Fruit fly (Drosophila melanogaster) whole organism, prepupa: ENCODE results near the gene CG5828.
A peak's percentile ranks its signal among the peaks of the same experiment; 100 is the strongest.

Experiments used
- Blimp-1 ChIP-seq: fragments of 200-800 bp; sonication (Bioruptor generic); optimal IDR thresholded peaks from 3 replicates; lab custom pipeline; 2017; ENCODE audit warnings: missing biosample characterization, missing genetic modification characterization, mild to moderate bottlenecking, moderate library complexity, missing genetic modification reagents
- CG10669 ChIP-seq: fragments of 200-800 bp; sonication (Bioruptor generic); optimal IDR thresholded peaks from 3 replicates; lab custom pipeline; 2018; ENCODE audit warnings: missing biosample characterization, mild to moderate bottlenecking, missing genetic modification characterization, moderate library complexity
- CG11762 ChIP-seq: fragments of 200-800 bp; sonication (Bioruptor generic); optimal IDR thresholded peaks from 3 replicates; lab custom pipeline; 2016; ENCODE audit warnings: missing biosample characterization, missing genetic modification characterization; ENCODE audit not compliant: insufficient read depth
- CG15336 ChIP-seq: fragments of 200-800 bp; sonication (Bioruptor generic); IDR thresholded peaks from 2 replicates; pipeline ENCODE4 v1.3.6; 2022; ENCODE audit warnings: missing biosample characterization, missing genetic modification characterization
- CG31627 ChIP-seq: fragments of 200-800 bp; sonication (Bioruptor generic); optimal IDR thresholded peaks from 3 replicates; lab custom pipeline; 2016; ENCODE audit warnings: missing biosample characterization, missing genetic modification characterization
- CG32006 ChIP-seq: fragments of 200-800 bp; sonication (Bioruptor generic); optimal IDR thresholded peaks from 3 replicates; lab custom pipeline; 2017; ENCODE audit warnings: missing biosample characterization, mild to moderate bottlenecking, missing genetic modification characterization
- CG34406 ChIP-seq: fragments of 200-800 bp; sonication (Bioruptor generic); optimal IDR thresholded peaks from 3 replicates; lab custom pipeline; 2016; ENCODE audit warnings: missing biosample characterization, missing genetic modification characterization
- CG3919 ChIP-seq: fragments of 200-800 bp; sonication (Bioruptor generic); optimal IDR thresholded peaks from 3 replicates; lab custom pipeline; 2016; ENCODE audit warnings: missing biosample characterization, missing genetic modification characterization
- CG4318 ChIP-seq: fragments of 200-800 bp; sonication (Bioruptor generic); optimal IDR thresholded peaks from 3 replicates; lab custom pipeline; 2017; ENCODE audit warnings: missing biosample characterization, mild to moderate bottlenecking, missing genetic modification characterization
- CG6276 ChIP-seq: fragments of 200-800 bp; sonication (Bioruptor generic); optimal IDR thresholded peaks from 2 replicates; lab custom pipeline; 2017; ENCODE audit warnings: missing biosample characterization, mild to moderate bottlenecking, missing genetic modification characterization
- CG6792 ChIP-seq: fragments of 200-800 bp; sonication (Bioruptor generic); optimal IDR thresholded peaks from 3 replicates; lab custom pipeline; 2016; ENCODE audit warnings: missing biosample characterization, missing genetic modification characterization
- CG6808 ChIP-seq: fragments of 200-800 bp; sonication (Bioruptor generic); optimal IDR thresholded peaks from 3 replicates; lab custom pipeline; 2017; ENCODE audit warnings: missing biosample characterization, missing genetic modification characterization, mild to moderate bottlenecking, moderate library complexity, missing genetic modification reagents
- CG6854 ChIP-seq: fragments of 200-800 bp; sonication (Bioruptor generic); optimal IDR thresholded peaks from 2 replicates; lab custom pipeline; 2017; ENCODE audit warnings: missing biosample characterization, mild to moderate bottlenecking, missing genetic modification characterization
- CG8119 ChIP-seq: fragments of 200-800 bp; sonication (Bioruptor generic); IDR thresholded peaks from 3 replicates; pipeline ENCODE4 v1.3.6; 2022; ENCODE audit warnings: missing biosample characterization, missing genetic modification characterization
- CG8319 ChIP-seq: fragments of 200-800 bp; sonication (Bioruptor generic); optimal IDR thresholded peaks from 3 replicates; lab custom pipeline; 2016; ENCODE audit warnings: missing biosample characterization, missing genetic modification characterization
- CG8632 ChIP-seq: fragments of 200-800 bp; sonication (Bioruptor generic); optimal IDR thresholded peaks from 3 replicates; lab custom pipeline; 2016; ENCODE audit warnings: missing biosample characterization, missing genetic modification characterization
- CG9139 ChIP-seq: fragments of 200-800 bp; sonication (Bioruptor generic); optimal IDR thresholded peaks from 3 replicates; lab custom pipeline; 2017; ENCODE audit warnings: missing biosample characterization, mild to moderate bottlenecking, missing genetic modification characterization
- Eip75B ChIP-seq: fragments of 200-800 bp; sonication (Bioruptor generic); optimal IDR thresholded peaks from 3 replicates; lab custom pipeline; 2016; ENCODE audit warnings: missing biosample characterization, missing genetic modification characterization
- Eip78C ChIP-seq: fragments of 200-800 bp; sonication (Bioruptor generic); peaks from one replicate; lab custom pipeline; 2016; ENCODE audit warnings: missing biosample characterization, missing genetic modification characterization
- Eip93F ChIP-seq: fragments of 200-800 bp; sonication (Bioruptor generic); optimal IDR thresholded peaks from 2 replicates; lab custom pipeline; 2016; ENCODE audit warnings: missing biosample characterization, mild to moderate bottlenecking, missing genetic modification characterization
- Ets21C ChIP-seq: fragments of 200-800 bp; sonication (Bioruptor generic); optimal IDR thresholded peaks from 3 replicates; lab custom pipeline; 2016; ENCODE audit warnings: missing biosample characterization, missing genetic modification characterization
- Ets96B ChIP-seq: fragments of 200-800 bp; optimal IDR thresholded peaks from 2 replicates; lab custom pipeline; 2019; ENCODE audit warnings: missing biosample characterization, mild to moderate bottlenecking, missing genetic modification characterization, moderate library complexity
- Gug ChIP-seq: fragments of 200-800 bp; sonication (Bioruptor generic); IDR thresholded peaks from 2 replicates; pipeline ENCODE4 v1.3.6; 2022; ENCODE audit warnings: missing biosample characterization, missing genetic modification characterization
- Hr38 ChIP-seq: sonication (Bioruptor generic); optimal IDR thresholded peaks from 2 replicates; lab custom pipeline; 2016; ENCODE audit warnings: missing biosample characterization, missing genetic modification characterization
- Hr39 ChIP-seq: fragments of 200-800 bp; sonication (Bioruptor generic); optimal IDR thresholded peaks from 2 replicates; lab custom pipeline; 2016; ENCODE audit warnings: missing biosample characterization, missing genetic modification characterization
- Hr4 ChIP-seq: fragments of 200-800 bp; sonication (Bioruptor generic); optimal IDR thresholded peaks from 3 replicates; lab custom pipeline; 2016; ENCODE audit warnings: missing biosample characterization, missing genetic modification characterization
- Lpt ChIP-seq: fragments of 200-800 bp; sonication (Bioruptor generic); optimal IDR thresholded peaks from 3 replicates; lab custom pipeline; 2016; ENCODE audit warnings: missing biosample characterization, missing genetic modification characterization
- Met ChIP-seq: fragments of 200-800 bp; sonication (Bioruptor generic); optimal IDR thresholded peaks from 3 replicates; lab custom pipeline; 2016; ENCODE audit warnings: missing biosample characterization, missing genetic modification characterization
- OdsH ChIP-seq: fragments of 200-800 bp; sonication (Bioruptor generic); optimal IDR thresholded peaks from 3 replicates; lab custom pipeline; 2016; ENCODE audit warnings: missing biosample characterization, missing genetic modification characterization
- Smox ChIP-seq: fragments of 200-800 bp; sonication (Bioruptor generic); optimal IDR thresholded peaks from 3 replicates; lab custom pipeline; 2016; ENCODE audit warnings: missing biosample characterization, missing genetic modification characterization
- Sox102F ChIP-seq: fragments of 200-800 bp; sonication (Bioruptor generic); optimal IDR thresholded peaks from 2 replicates; lab custom pipeline; 2016; ENCODE audit warnings: missing biosample characterization, mild to moderate bottlenecking, missing genetic modification characterization
- Sox15 ChIP-seq: fragments of 200-800 bp; sonication (Bioruptor generic); optimal IDR thresholded peaks from 3 replicates; lab custom pipeline; 2016; ENCODE audit warnings: missing biosample characterization, missing genetic modification characterization
- achi ChIP-seq: fragments of 200-800 bp; sonication (Bioruptor generic); optimal IDR thresholded peaks from 3 replicates; lab custom pipeline; 2016; ENCODE audit warnings: missing biosample characterization, missing genetic modification characterization
- cyc ChIP-seq: fragments of 200-800 bp; sonication (Bioruptor generic); optimal IDR thresholded peaks from 3 replicates; lab custom pipeline; 2016; ENCODE audit warnings: missing biosample characterization, missing genetic modification characterization
- dac ChIP-seq: fragments of 200-800 bp; sonication (Bioruptor generic); optimal IDR thresholded peaks from 2 replicates; lab custom pipeline; 2017; ENCODE audit warnings: missing biosample characterization, mild to moderate bottlenecking, missing genetic modification characterization
- dsx ChIP-seq: fragments of 200-800 bp; optimal IDR thresholded peaks from 3 replicates; lab custom pipeline; 2019; ENCODE audit warnings: missing biosample characterization, mild to moderate bottlenecking, missing genetic modification characterization, moderate library complexity; ENCODE audit not compliant: poor library complexity, severe bottlenecking
- eg ChIP-seq: fragments of 200-800 bp; sonication (Bioruptor generic); IDR thresholded peaks from 3 replicates; pipeline ENCODE4 v1.3.6; 2022; ENCODE audit warnings: missing biosample characterization, missing genetic modification characterization
- esn ChIP-seq: fragments of 200-800 bp; sonication (Bioruptor generic); optimal IDR thresholded peaks from 2 replicates; lab custom pipeline; 2016; ENCODE audit warnings: missing biosample characterization, mild to moderate bottlenecking, missing genetic modification characterization, moderate library complexity
- fd85E ChIP-seq: fragments of 200-800 bp; sonication (Bioruptor generic); optimal IDR thresholded peaks from 3 replicates; lab custom pipeline; 2016; ENCODE audit warnings: missing biosample characterization, missing genetic modification characterization
- fkh ChIP-seq: fragments of 200-800 bp; sonication (Bioruptor generic); optimal IDR thresholded peaks from 3 replicates; lab custom pipeline; 2017; ENCODE audit warnings: missing biosample characterization, mild to moderate bottlenecking, missing genetic modification characterization, moderate library complexity
- lz ChIP-seq: fragments of 200-800 bp; sonication (Bioruptor generic); optimal IDR thresholded peaks from 3 replicates; lab custom pipeline; 2016; ENCODE audit warnings: missing biosample characterization, missing genetic modification characterization
- net ChIP-seq: fragments of 200-800 bp; sonication (Bioruptor generic); optimal IDR thresholded peaks from 3 replicates; lab custom pipeline; 2016; ENCODE audit warnings: missing biosample characterization, missing genetic modification characterization
- pdm3 ChIP-seq: fragments of 200-800 bp; sonication (Bioruptor generic); optimal IDR thresholded peaks from 3 replicates; lab custom pipeline; 2016; ENCODE audit warnings: missing biosample characterization, missing genetic modification characterization
- salr ChIP-seq, 2 experiments: fragments of 200-800 bp; sonication (Bioruptor generic); optimal IDR thresholded peaks; 3 replicates each; lab custom pipeline; 2016 to 2018; ENCODE audit warnings: missing biosample characterization in 2 of 2, missing genetic modification characterization in 2 of 2, mild to moderate bottlenecking in 1 of 2
- spab ChIP-seq: fragments of 200-800 bp; sonication (Bioruptor generic); optimal IDR thresholded peaks from 2 replicates; lab custom pipeline; 2017; ENCODE audit warnings: missing biosample characterization, mild to moderate bottlenecking, missing genetic modification characterization, missing genetic modification reagents
- ss ChIP-seq, 2 experiments: fragments of 200-800 bp; sonication (Bioruptor generic); optimal IDR thresholded peaks; 2 replicates in 1 of 2; 3 replicates in 1 of 2; lab custom pipeline; 2017 to 2018; ENCODE audit warnings: mild to moderate bottlenecking in 2 of 2, missing biosample characterization in 2 of 2, missing genetic modification characterization in 2 of 2, moderate library complexity in 1 of 2
- svp ChIP-seq: fragments of 200-800 bp; sonication (Bioruptor generic); peaks from one replicate; lab custom pipeline; 2016; ENCODE audit warnings: missing biosample characterization, missing genetic modification characterization
- topi ChIP-seq: fragments of 200-800 bp; sonication (Bioruptor generic); optimal IDR thresholded peaks from 3 replicates; lab custom pipeline; 2016; ENCODE audit warnings: missing biosample characterization, missing genetic modification characterization

The CG5828 gene

DNA sequence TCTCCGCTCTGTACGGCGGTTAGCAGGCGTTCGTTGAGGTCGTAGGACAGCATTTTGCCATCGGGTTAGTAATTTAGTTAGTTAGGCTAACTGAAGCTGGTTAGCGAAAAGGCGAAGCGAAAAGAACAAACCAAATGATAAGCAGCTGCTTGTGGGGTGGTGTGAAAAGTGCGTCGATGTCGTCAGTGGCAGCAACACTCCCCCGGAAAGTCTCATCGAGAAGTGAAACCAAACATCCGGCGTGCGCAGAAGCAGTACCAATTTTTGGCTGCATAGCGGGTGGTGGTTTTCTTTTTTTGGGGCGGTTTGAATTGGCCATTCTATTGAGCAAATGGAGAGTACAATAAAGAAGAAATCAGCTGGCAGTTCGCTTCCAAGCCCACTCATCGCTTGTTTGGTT lies 43.0 kb upstream of the CG5828 start, which contains the start of gene CG9121:
TSS of gene CG9121 (minus strand) at position 238 of the 400 bp plus-strand sequence.
- TF ChIP-seq Eip78C (GFP tag; lab: Kevin White, UChicago) (peak; percentile 8), dsx (GFP tag; lab: Kevin White, UChicago) (no peak), CG8632 (GFP tag; lab: Kevin White, UChicago) (no peak), CG34406 (GFP tag; lab: Kevin White, UChicago) (no peak), CG6792 (GFP tag; lab: Kevin White, UChicago) (no peak), CG8119 (GFP tag; lab: Robert Waterston, UW) (no peak), net (no peak)
- TF ChIP-seq, all 60 proteins: peak for 1

DNA sequence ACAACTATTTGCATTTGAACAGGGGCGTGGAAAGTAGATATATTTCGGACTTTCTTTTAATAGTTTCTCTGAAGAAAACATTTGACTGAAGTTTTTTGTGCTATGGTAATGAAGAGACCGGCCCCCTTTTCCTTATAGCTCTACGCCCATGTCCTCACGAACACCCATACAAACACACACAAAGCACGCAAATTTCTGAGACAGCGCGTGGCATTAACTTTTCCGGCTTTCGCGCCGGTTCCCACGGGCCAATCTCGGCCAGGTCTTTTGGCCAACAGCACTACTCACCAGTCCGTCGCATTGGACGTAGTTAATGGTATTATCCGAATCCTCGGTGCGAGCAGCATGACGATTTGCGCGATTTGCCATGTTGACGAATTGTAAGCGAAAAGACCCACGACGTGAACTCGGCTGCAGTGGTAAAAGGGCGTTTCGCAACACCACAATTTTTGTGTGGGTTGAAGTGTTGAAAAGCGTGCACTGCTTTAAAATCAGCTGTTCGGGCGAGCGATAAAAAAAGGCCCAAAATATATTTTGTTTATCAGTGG lies 41.3 kb upstream of the CG5828 start, which contains the start of gene senju:
TSS of gene senju (plus strand) at position 477 of the 548 bp plus-strand sequence.
- TF ChIP-seq CG10669 (peak; percentile 79), salr (GFP tag; optimal IDR thresholded peaks at IDR 0.05; lab: Kevin White, UChicago) (peak; percentile 66 to 67), esn (GFP tag; lab: Kevin White, UChicago) (peak; percentile 92), CG8119 (GFP tag; lab: Robert Waterston, UW) (peak; percentile 87), Eip78C (GFP tag; lab: Kevin White, UChicago) (peak; percentile 95), CG9139 (GFP tag; lab: Kevin White, UChicago) (peak; percentile 51), Hr38 (peak; percentile 29), Eip75B (GFP tag; lab: Kevin White, UChicago) (peak; percentile 83), Blimp-1 (GFP tag; lab: Kevin White, UChicago) (peak; percentile 48), Sox15 (GFP tag; lab: Kevin White, UChicago) (peak; percentile 73), Hr39 (GFP tag; lab: Kevin White, UChicago) (peak; percentile 84), svp (GFP tag; lab: Kevin White, UChicago) (peak; percentile 93), achi (GFP tag; lab: Kevin White, UChicago) (peak; percentile 86), fd85E (peak; percentile 76), CG4318 (GFP tag; lab: Kevin White, UChicago) (no peak), CG8632 (GFP tag; lab: Kevin White, UChicago) (peak; percentile 80), CG15336 (GFP tag; lab: Robert Waterston, UW) (peak; percentile 84), CG31627 (GFP tag; lab: Kevin White, UChicago) (peak; percentile 89), CG6808 (peak; percentile 75), CG6792 (GFP tag; lab: Kevin White, UChicago) (peak; percentile 90), Eip93F (no peak), ss (GFP tag; optimal IDR thresholded peaks at IDR 0.05; lab: Kevin White, UChicago) (peak; percentile 71 to 73), CG34406 (GFP tag; lab: Kevin White, UChicago) (peak; percentile 79), cyc (peak; percentile 84), Sox102F (GFP tag; lab: Kevin White, UChicago) (peak; percentile 86), lz (GFP tag; lab: Kevin White, UChicago) (peak; percentile 89), topi (GFP tag; lab: Kevin White, UChicago) (peak; percentile 86), pdm3 (GFP tag; lab: Kevin White, UChicago) (peak; percentile 90), CG32006 (GFP tag; lab: Kevin White, UChicago) (peak; percentile 86), dac (GFP tag; lab: Kevin White, UChicago) (peak; percentile 80), CG3919 (peak; percentile 93), OdsH (peak; percentile 88), eg (GFP tag; lab: Robert Waterston, UW) (peak; percentile 91), Hr4 (GFP tag; lab: Kevin White, UChicago) (peak; percentile 89), dsx (GFP tag; lab: Kevin White, UChicago) (peak; percentile 59), CG6276 (GFP tag; lab: Kevin White, UChicago) (no peak), CG11762 (GFP tag; lab: Kevin White, UChicago) (peak; percentile 75), CG6854 (GFP tag; lab: Kevin White, UChicago) (peak; percentile 77), Gug (GFP tag; lab: Robert Waterston, UW) (peak; percentile 61), CG8319 (GFP tag; lab: Kevin White, UChicago) (peak; percentile 80), Smox (GFP tag; lab: Kevin White, UChicago) (peak; percentile 84), spab (peak; percentile 75), Ets21C (GFP tag; lab: Kevin White, UChicago) (peak; percentile 82), Met (GFP tag; lab: Kevin White, UChicago) (peak; percentile 87), Ets96B (tag; lab: Kevin White, UChicago) (peak; percentile 77), fkh (GFP tag; lab: Kevin White, UChicago) (peak; percentile 83), Lpt (GFP tag; lab: Kevin White, UChicago) (peak; percentile 79)
